Worm (Caenorhabditis elegans) whole organism, mixed stage, embryonic: Measurements from ENCODE around the gene srh-38.

Experiments
- M03D4.4 ChIP-seq: sonication (generic microtip); optimal IDR thresholded peaks from 2 replicates; lab custom pipeline; 2017; ENCODE audit warnings: mild to moderate bottlenecking, missing genetic modification characterization, missing compliant biosample characterization
- bed-3 ChIP-seq: fragments of 200-800 bp; sonication (Bioruptor generic); optimal IDR thresholded peaks from 3 replicates; lab custom pipeline; 2018; ENCODE audit warnings: mild to moderate bottlenecking, missing genetic modification characterization, moderate library complexity, missing compliant biosample characterization
- blmp-1 ChIP-seq: fragments of 150-350 bp; optimal IDR thresholded peaks from 2 replicates; lab custom pipeline; 2014; ENCODE audit warnings: missing biosample characterization, missing genetic modification characterization
- ceh-43 ChIP-seq: fragments of 200-800 bp; sonication (Bioruptor generic); optimal IDR thresholded peaks from 2 replicates; lab custom pipeline; 2018; ENCODE audit warnings: mild to moderate bottlenecking, missing genetic modification characterization, moderate library complexity, missing compliant biosample characterization
- ceh-83 ChIP-seq: fragments of 200-800 bp; sonication (Bioruptor generic); optimal IDR thresholded peaks from 2 replicates; lab custom pipeline; 2018; ENCODE audit warnings: mild to moderate bottlenecking, missing genetic modification characterization, missing compliant biosample characterization
- ces-1 ChIP-seq: fragments of 150-350 bp; optimal IDR thresholded peaks from 2 replicates; lab custom pipeline; 2014; ENCODE audit warnings: missing biosample characterization, missing genetic modification reagents, missing genetic modification characterization
- drap-1 ChIP-seq: fragments of 200-800 bp; sonication (Bioruptor generic); optimal IDR thresholded peaks from 3 replicates; lab custom pipeline; 2018; ENCODE audit warnings: mild to moderate bottlenecking, missing genetic modification characterization, missing compliant biosample characterization
- elt-3 ChIP-seq: fragments of 150-350 bp; optimal IDR thresholded peaks from 2 replicates; lab custom pipeline; 2014; ENCODE audit warnings: missing biosample characterization, missing genetic modification characterization
- flh-1 ChIP-seq: fragments of 200-800 bp; sonication (Bioruptor generic); optimal IDR thresholded peaks from 2 replicates; lab custom pipeline; 2018; ENCODE audit warnings: mild to moderate bottlenecking, missing genetic modification characterization, moderate library complexity, missing compliant biosample characterization
- ham-2 ChIP-seq: fragments of 200-800 bp; sonication (Bioruptor generic); optimal IDR thresholded peaks from 2 replicates; lab custom pipeline; 2018; ENCODE audit warnings: mild to moderate bottlenecking, missing genetic modification characterization, missing compliant biosample characterization
- hlh-1 ChIP-seq: fragments of 150-350 bp; optimal IDR thresholded peaks from 2 replicates; lab custom pipeline; 2014; ENCODE audit warnings: missing biosample characterization, missing genetic modification reagents, missing genetic modification characterization
- lin-13 ChIP-seq: fragments of 150-350 bp; optimal IDR thresholded peaks from 2 replicates; lab custom pipeline; 2014; ENCODE audit warnings: missing biosample characterization, missing genetic modification characterization
- lin-32 ChIP-seq: fragments of 200-800 bp; sonication (Bioruptor generic); optimal IDR thresholded peaks from 2 replicates; lab custom pipeline; 2018; ENCODE audit warnings: mild to moderate bottlenecking, missing genetic modification characterization, missing compliant biosample characterization
- lsy-2 ChIP-seq: fragments of 150-350 bp; optimal IDR thresholded peaks from 2 replicates; lab custom pipeline; 2014; ENCODE audit warnings: missing biosample characterization, missing genetic modification characterization
- mab-5 ChIP-seq: fragments of 150-350 bp; optimal IDR thresholded peaks from 2 replicates; lab custom pipeline; 2014; ENCODE audit warnings: missing biosample characterization, missing genetic modification characterization
- mep-1 ChIP-seq: fragments of 150-350 bp; optimal IDR thresholded peaks from 2 replicates; lab custom pipeline; 2017; ENCODE audit warnings: missing biosample characterization, missing genetic modification reagents, missing genetic modification characterization, inconsistent platforms
- mls-2 ChIP-seq: sonication (generic microtip); optimal IDR thresholded peaks from 2 replicates; lab custom pipeline; 2016; ENCODE audit warnings: mild to moderate bottlenecking, missing genetic modification characterization, moderate library complexity, missing compliant biosample characterization
- nhr-2 ChIP-seq: fragments of 150-350 bp; optimal IDR thresholded peaks from 2 replicates; lab custom pipeline; 2014; ENCODE audit warnings: missing biosample characterization, missing genetic modification characterization
- nhr-237 ChIP-seq: fragments of 150-350 bp; optimal IDR thresholded peaks from 2 replicates; lab custom pipeline; 2014; ENCODE audit warnings: missing biosample characterization, missing genetic modification characterization
- nhr-28 ChIP-seq: fragments of 150-350 bp; optimal IDR thresholded peaks from 2 replicates; lab custom pipeline; 2014; ENCODE audit warnings: missing biosample characterization, missing genetic modification characterization
- sem-2 ChIP-seq: fragments of 200-800 bp; sonication (Bioruptor generic); optimal IDR thresholded peaks from 2 replicates; lab custom pipeline; 2018; ENCODE audit warnings: mild to moderate bottlenecking, missing genetic modification characterization, missing compliant biosample characterization
- snpc-4 ChIP-seq: fragments of 150-350 bp; optimal IDR thresholded peaks from 2 replicates; lab custom pipeline; 2014; ENCODE audit warnings: missing biosample characterization, missing genetic modification characterization
- tbx-8 ChIP-seq: fragments of 200-800 bp; sonication (Bioruptor generic); optimal IDR thresholded peaks from 2 replicates; lab custom pipeline; 2018; ENCODE audit warnings: mild to moderate bottlenecking, missing genetic modification characterization, moderate library complexity, missing compliant biosample characterization
- unc-39 ChIP-seq: fragments of 150-350 bp; optimal IDR thresholded peaks from 2 replicates; lab custom pipeline; 2014; ENCODE audit warnings: missing biosample characterization, missing genetic modification characterization
- unc-62 ChIP-seq: fragments of 150-350 bp; optimal IDR thresholded peaks from 2 replicates; lab custom pipeline; 2014; ENCODE audit warnings: missing biosample characterization, missing genetic modification reagents, missing genetic modification characterization
- zip-8 ChIP-seq: fragments of 150-350 bp; optimal IDR thresholded peaks from 2 replicates; lab custom pipeline; 2014; ENCODE audit warnings: missing biosample characterization, missing genetic modification characterization
- ztf-11 ChIP-seq: fragments of 150-350 bp; optimal IDR thresholded peaks from 2 replicates; lab custom pipeline; 2014; ENCODE audit warnings: missing biosample characterization, missing genetic modification characterization

The srh-38 gene

ce11 chrV:2922594-2922993 lies at the start of gene srh-38:
TSS of gene srh-38 (minus strand) at chrV:2922694.
- no peak for TF ChIP-seq mab-5 (tag; lab: Kevin White, UChicago)
- no peak for TF ChIP-seq ztf-11 (tag; lab: Kevin White, UChicago)
- TF ChIP-seq ham-2 (GFP tag; lab: Kevin White, UChicago), result no peak
- TF ChIP-seq bed-3 (GFP tag; lab: Kevin White, UChicago), result no peak
- no peak for TF ChIP-seq drap-1 (GFP tag; lab: Kevin White, UChicago)
- no peak for TF ChIP-seq M03D4.4

- TF ChIP-seq mep-1 (tag; lab: Kevin White, UChicago) (no peak), M03D4.4 (no peak), nhr-28 (tag; lab: Kevin White, UChicago) (no peak), nhr-237 (no peak)
- TF ChIP-seq, all 35 proteins: peak for 0
Observed at ce11 chrV:2971307-2971999, 49.0 kb upstream of the srh-38 start, which contains the start of gene srw-129. TSS of gene srw-129 (plus strand) at chrV:2971949.

DNA sequence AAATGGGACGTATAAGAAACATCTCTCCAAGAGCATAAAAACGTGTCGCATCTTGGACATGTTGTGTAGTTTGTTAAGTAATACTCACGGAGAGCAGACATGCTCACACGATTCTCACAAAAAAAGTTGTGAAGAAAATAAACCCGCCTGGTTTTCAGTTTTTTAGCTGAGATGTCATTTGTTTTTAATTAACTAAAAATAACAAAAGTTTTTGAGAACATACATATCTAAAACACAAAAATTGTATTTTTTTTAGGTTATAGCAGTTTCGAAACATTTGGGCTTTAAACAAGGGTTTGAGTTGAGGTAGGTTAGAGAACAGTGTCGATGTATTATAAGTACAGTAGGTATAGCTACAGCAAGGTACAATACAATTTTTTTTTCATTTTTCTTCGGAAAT lies 42.3 kb upstream of the srh-38 start, which contains the start of gene srh-88:
srh-88 (minus strand) TSS at position 101 of the 400 bp plus-strand sequence.
- no peak for TF ChIP-seq nhr-2 (tag; lab: Kevin White, UChicago)
- TF ChIP-seq bed-3 (GFP tag; lab: Kevin White, UChicago), result no peak
- TF ChIP-seq sem-2 (GFP tag; lab: Kevin White, UChicago), result no peak
- no peak for TF ChIP-seq drap-1 (GFP tag; lab: Kevin White, UChicago)
- TF ChIP-seq unc-39 (tag; lab: Kevin White, UChicago), result no peak
- TF ChIP-seq ztf-11 (tag; lab: Kevin White, UChicago), result no peak

DNA sequence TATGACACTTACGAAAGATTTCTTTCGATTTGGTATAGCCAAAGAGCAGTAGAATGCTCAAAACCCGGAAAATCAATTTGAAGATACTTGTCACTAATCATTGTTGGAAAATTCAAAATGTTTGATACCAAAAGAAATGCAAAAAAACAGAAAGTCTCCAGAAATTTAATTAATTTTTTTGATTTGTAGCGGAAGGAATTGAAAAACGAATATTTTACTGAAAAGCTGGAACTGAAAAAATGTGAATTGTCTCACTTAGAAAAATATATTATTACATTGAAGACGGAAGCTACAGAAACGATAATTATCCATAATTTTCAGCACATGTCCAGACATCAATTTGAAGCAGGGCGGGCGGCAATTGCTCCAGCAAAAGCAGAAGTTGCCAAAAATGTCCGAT lies 40.5 kb upstream of the srh-38 start, which contains the start of gene srw-138:
srw-138 (minus strand) TSS at position 101 of the 400 bp plus-strand sequence.
- no peak for TF ChIP-seq snpc-4 (tag; lab: Kevin White, UChicago)
- no peak for TF ChIP-seq ces-1 (GFP tag; lab: Kevin White, UChicago)
- no peak for TF ChIP-seq ham-2 (GFP tag; lab: Kevin White, UChicago)
- TF ChIP-seq sem-2 (GFP tag; lab: Kevin White, UChicago), result no peak
- no peak for TF ChIP-seq mls-2 (tag; lab: Kevin White, UChicago)
- no peak for TF ChIP-seq mab-5 (tag; lab: Kevin White, UChicago)
- no peak for TF ChIP-seq lsy-2 (tag; lab: Kevin White, UChicago)
- TF ChIP-seq tbx-8 (GFP tag; lab: Kevin White, UChicago), result no peak
- TF ChIP-seq ceh-43, result no peak
- TF ChIP-seq lin-13 (tag; lab: Kevin White, UChicago), result no peak
- TF ChIP-seq nhr-237, result no peak
- no peak for TF ChIP-seq zip-8 (tag; lab: Kevin White, UChicago)

DNA sequence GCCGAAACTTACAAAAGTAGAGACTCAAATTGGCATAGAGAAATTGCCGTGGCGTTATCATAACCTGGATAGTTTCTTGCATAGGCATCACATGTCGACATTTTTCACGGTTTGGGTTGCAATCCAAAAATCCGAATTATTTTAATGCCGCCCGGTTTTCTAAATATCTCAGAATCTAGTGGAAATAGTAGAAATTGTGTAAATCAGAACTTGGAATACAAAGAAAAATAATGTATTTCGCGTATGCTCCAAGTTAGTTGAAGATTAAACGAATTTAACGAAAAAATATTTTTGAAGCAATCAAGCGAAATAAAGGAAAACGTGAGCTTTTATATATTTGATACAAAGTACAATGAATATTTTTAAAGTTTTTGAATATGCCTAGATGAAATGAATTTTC lies 38.4 kb upstream of the srh-38 start, which contains the start of gene srw-144:
srw-144 (minus strand) TSS at position 101 of the 400 bp plus-strand sequence.
- TF ChIP-seq ztf-11 (tag; lab: Kevin White, UChicago), result no peak
- no peak for TF ChIP-seq elt-3 (tag; lab: Kevin White, UChicago)
- TF ChIP-seq nhr-237, result no peak
- TF ChIP-seq blmp-1 (tag; lab: Kevin White, UChicago), result no peak
- TF ChIP-seq mls-2 (tag; lab: Kevin White, UChicago), result no peak
- TF ChIP-seq lsy-2 (tag; lab: Kevin White, UChicago), result no peak
- no peak for TF ChIP-seq hlh-1 (tag; lab: Kevin White, UChicago)
- TF ChIP-seq ceh-83, result no peak
- TF ChIP-seq unc-62 (GFP tag; lab: Kevin White, UChicago), result no peak
- TF ChIP-seq unc-39 (tag; lab: Kevin White, UChicago), result no peak
- no peak for TF ChIP-seq mep-1 (tag; lab: Kevin White, UChicago)
- TF ChIP-seq bed-3 (GFP tag; lab: Kevin White, UChicago), result no peak
- TF ChIP-seq nhr-2 (tag; lab: Kevin White, UChicago), result no peak
- no peak for TF ChIP-seq ham-2 (GFP tag; lab: Kevin White, UChicago)
- no peak for TF ChIP-seq tbx-8 (GFP tag; lab: Kevin White, UChicago)
- TF ChIP-seq sem-2 (GFP tag; lab: Kevin White, UChicago), result no peak
- TF ChIP-seq zip-8 (tag; lab: Kevin White, UChicago), result no peak
- TF ChIP-seq flh-1 (GFP tag; lab: Kevin White, UChicago), result no peak
- TF ChIP-seq ces-1 (GFP tag; lab: Kevin White, UChicago), result no peak

DNA sequence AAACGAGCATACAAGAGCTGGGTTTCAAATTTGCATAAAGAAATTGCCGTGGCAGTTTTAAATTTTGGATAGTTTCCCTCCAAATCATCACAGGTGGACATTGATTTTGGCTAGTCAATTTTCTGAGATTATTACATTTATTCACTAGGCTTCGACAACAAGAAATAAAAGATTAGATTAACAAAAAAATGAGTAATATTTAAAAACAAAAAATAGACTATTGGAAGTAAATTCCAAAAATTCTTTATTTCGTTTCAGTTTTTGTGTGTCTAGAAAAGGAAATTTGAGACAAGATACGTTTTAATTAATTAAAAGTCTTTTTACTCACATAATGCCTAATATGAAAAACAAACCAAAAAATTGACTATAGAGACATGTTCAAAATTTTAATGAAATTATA lies 35.7 kb upstream of the srh-38 start, which contains the start of gene srw-142:
srw-142 (minus strand) TSS at position 101 of the 400 bp plus-strand sequence.
- no peak for TF ChIP-seq nhr-2 (tag; lab: Kevin White, UChicago)
- TF ChIP-seq ztf-11 (tag; lab: Kevin White, UChicago), result no peak
- no peak for TF ChIP-seq ceh-83
- TF ChIP-seq lin-32 (GFP tag; lab: Kevin White, UChicago), result no peak
- TF ChIP-seq blmp-1 (tag; lab: Kevin White, UChicago), result no peak
- TF ChIP-seq, all 35 proteins: peak for 0
